Fruit fly (Drosophila melanogaster) whole organism, embryonic: Measurements from ENCODE around the gene sff.

Source experiments
- Ada2b ChIP-seq: fragments of 200-800 bp; sonication (Bioruptor generic); IDR thresholded peaks from 2 replicates; pipeline ENCODE4 v1.3.6; 2022; ENCODE audit warnings: missing biosample characterization, missing genetic modification characterization
- Asciz ChIP-seq: fragments of 200-800 bp; sonication (Bioruptor generic); optimal IDR thresholded peaks from 2 replicates; lab custom pipeline; 2017; ENCODE audit warnings: missing biosample characterization, mild to moderate bottlenecking, missing genetic modification characterization, missing genetic modification reagents
- Atf6 ChIP-seq: fragments of 200-800 bp; sonication (Bioruptor generic); IDR thresholded peaks from 2 replicates; pipeline ENCODE4 v1.3.6; 2022; ENCODE audit warnings: missing biosample characterization, missing genetic modification characterization
- Awh ChIP-seq: fragments of 200-800 bp; sonication (Bioruptor generic); IDR thresholded peaks from 2 replicates; pipeline ENCODE4, ENCODE4 v1.3.6; 2022; ENCODE audit warnings: missing biosample characterization, missing genetic modification characterization
- CG10321 ChIP-seq: fragments of 200-800 bp; sonication (Bioruptor generic); IDR thresholded peaks from 2 replicates; pipeline ENCODE4 v1.3.6; 2022; ENCODE audit warnings: missing biosample characterization, missing genetic modification characterization
- CG12155 ChIP-seq: fragments of 200-800 bp; sonication (Bioruptor generic); optimal IDR thresholded peaks from 3 replicates; lab custom pipeline; 2016; ENCODE audit warnings: missing biosample characterization, missing genetic modification characterization
- CG12236 ChIP-seq: fragments of 200-800 bp; sonication (Bioruptor generic); optimal IDR thresholded peaks from 2 replicates; lab custom pipeline; 2016; ENCODE audit warnings: missing biosample characterization, missing genetic modification characterization
- CG13287 ChIP-seq: fragments of 200-800 bp; sonication (Bioruptor generic); IDR thresholded peaks from 2 replicates; pipeline ENCODE4 v1.3.6; 2022; ENCODE audit warnings: missing biosample characterization, missing genetic modification characterization; ENCODE audit not compliant: partially characterized antibody
- CG14441 ChIP-seq: fragments of 200-800 bp; sonication (Bioruptor generic); IDR thresholded peaks from 2 replicates; pipeline ENCODE4 v1.3.6; 2022; ENCODE audit warnings: missing biosample characterization, missing genetic modification characterization
- CG15514 ChIP-seq: fragments of 200-800 bp; sonication (Bioruptor generic); optimal IDR thresholded peaks from 3 replicates; lab custom pipeline; 2017; ENCODE audit warnings: missing biosample characterization, missing genetic modification characterization, mild to moderate bottlenecking, moderate library complexity, missing genetic modification reagents
- CG17829 ChIP-seq: fragments of 200-800 bp; optimal IDR thresholded peaks from 2 replicates; lab custom pipeline; 2019; ENCODE audit warnings: missing biosample characterization, mild to moderate bottlenecking, missing genetic modification characterization, moderate library complexity
- CG18476 ChIP-seq: fragments of 200-800 bp; sonication (Bioruptor generic); optimal IDR thresholded peaks from 2 replicates; lab custom pipeline; 2016; ENCODE audit warnings: missing biosample characterization, mild to moderate bottlenecking, missing genetic modification characterization
- CG2678 ChIP-seq: fragments of 200-800 bp; sonication (Bioruptor generic); optimal IDR thresholded peaks from 3 replicates; lab custom pipeline; 2019; ENCODE audit warnings: missing biosample characterization, mild to moderate bottlenecking, missing genetic modification characterization, moderate library complexity
- CG2875 ChIP-seq: fragments of 200-800 bp; sonication (Bioruptor generic); optimal IDR thresholded peaks from 2 replicates; lab custom pipeline; 2017; ENCODE audit warnings: missing biosample characterization, mild to moderate bottlenecking, missing genetic modification characterization, missing genetic modification reagents
- CG30020 ChIP-seq: fragments of 200-800 bp; optimal IDR thresholded peaks from 2 replicates; lab custom pipeline; 2019; ENCODE audit warnings: missing biosample characterization, mild to moderate bottlenecking, missing genetic modification characterization, moderate library complexity
- CG32772 ChIP-seq: fragments of 200-800 bp; sonication (Bioruptor generic); IDR thresholded peaks from 2 replicates; pipeline ENCODE4 v1.3.6; 2022; ENCODE audit warnings: missing biosample characterization, missing genetic modification characterization
- CG3281 ChIP-seq: fragments of 200-800 bp; sonication (Bioruptor generic); optimal IDR thresholded peaks from 3 replicates; lab custom pipeline; 2017; ENCODE audit warnings: missing biosample characterization, mild to moderate bottlenecking, missing genetic modification characterization
- CG7372 ChIP-seq: fragments of 200-800 bp; sonication (Bioruptor generic); IDR thresholded peaks from 2 replicates; pipeline ENCODE4 v1.3.6; 2022; ENCODE audit warnings: missing biosample characterization, missing genetic modification characterization
- CG8089 ChIP-seq: fragments of 200-800 bp; sonication (Bioruptor generic); optimal IDR thresholded peaks from 3 replicates; lab custom pipeline; 2016; ENCODE audit warnings: missing biosample characterization, missing genetic modification characterization
- Camta ChIP-seq: fragments of 200-800 bp; sonication (Bioruptor generic); optimal IDR thresholded peaks from 2 replicates; lab custom pipeline; 2016; ENCODE audit warnings: missing biosample characterization, missing genetic modification characterization
- Fer2 ChIP-seq: fragments of 200-800 bp; sonication (Bioruptor generic); optimal IDR thresholded peaks from 2 replicates; lab custom pipeline; 2018; ENCODE audit warnings: missing biosample characterization, mild to moderate bottlenecking, missing genetic modification characterization, moderate library complexity
- H2.0 ChIP-seq: fragments of 200-800 bp; sonication (Bioruptor generic); IDR thresholded peaks from 2 replicates; pipeline ENCODE4 v1.3.6; 2022; ENCODE audit warnings: missing biosample characterization, missing genetic modification characterization
- Hr78 ChIP-seq, 2 experiments: fragments of 200-800 bp in 1 of 2; fragments of >200 bp in 1 of 2; sonication (Bioruptor generic) in 1 of 2; optimal IDR thresholded peaks; 2 replicates each; lab custom pipeline; 2017 to 2019; ENCODE audit warnings: missing biosample characterization in 2 of 2, missing genetic modification characterization in 2 of 2, mild to moderate bottlenecking in 1 of 2, moderate library complexity in 1 of 2
- Hsf ChIP-seq: fragments of 200-800 bp; sonication (Bioruptor generic); optimal IDR thresholded peaks from 3 replicates; lab custom pipeline; 2016; ENCODE audit warnings: missing biosample characterization, missing genetic modification characterization
- Max ChIP-seq: fragments of 200-800 bp; sonication (Bioruptor generic); optimal IDR thresholded peaks from 2 replicates; lab custom pipeline; 2016; ENCODE audit warnings: missing biosample characterization, mild to moderate bottlenecking, missing genetic modification characterization
- Med ChIP-seq: fragments of 200-800 bp; sonication (Bioruptor generic); peaks from one replicate; lab custom pipeline; 2016; ENCODE audit warnings: missing biosample characterization, missing genetic modification characterization, mild to moderate bottlenecking, inconsistent platforms, moderate library complexity
- NfI ChIP-seq: fragments of 200-800 bp; sonication (Bioruptor generic); optimal IDR thresholded peaks from 3 replicates; lab custom pipeline; 2018; ENCODE audit warnings: missing biosample characterization, mild to moderate bottlenecking, missing genetic modification characterization, moderate library complexity
- PHDP ChIP-seq: fragments of 200-800 bp; sonication (Bioruptor generic); optimal IDR thresholded peaks from 3 replicates; lab custom pipeline; 2018; ENCODE audit warnings: missing biosample characterization, mild to moderate bottlenecking, missing genetic modification characterization, moderate library complexity
- Sry-δ ChIP-seq: fragments of 200-800 bp; sonication (Bioruptor generic); optimal IDR thresholded peaks from 2 replicates; lab custom pipeline; 2016; ENCODE audit warnings: missing biosample characterization, missing genetic modification characterization
- Tbp ChIP-seq: fragments of >200 bp; optimal IDR thresholded peaks from 2 replicates; lab custom pipeline; 2018; ENCODE audit warnings: missing biosample characterization, missing genetic modification characterization
- bcd ChIP-seq: fragments of 200-800 bp; sonication (Bioruptor generic); optimal IDR thresholded peaks from 2 replicates; lab custom pipeline; 2017; ENCODE audit warnings: missing biosample characterization, mild to moderate bottlenecking, missing genetic modification characterization
- cad ChIP-seq: fragments of >200 bp; optimal IDR thresholded peaks from 2 replicates; lab custom pipeline; 2017; ENCODE audit warnings: missing biosample characterization, missing genetic modification characterization
- cas ChIP-seq: fragments of 200-800 bp; sonication (Bioruptor generic); IDR thresholded peaks from 2 replicates; pipeline ENCODE4 v1.3.6; 2022; ENCODE audit warnings: missing biosample characterization, missing genetic modification characterization
- gfzf ChIP-seq: fragments of 200-800 bp; sonication (Bioruptor generic); optimal IDR thresholded peaks from 2 replicates; lab custom pipeline; 2016; ENCODE audit warnings: missing biosample characterization, mild to moderate bottlenecking, missing genetic modification characterization, moderate library complexity
- grn ChIP-seq: fragments of 200-800 bp; sonication (Bioruptor generic); optimal IDR thresholded peaks from 3 replicates; lab custom pipeline; 2017; ENCODE audit warnings: missing biosample characterization, missing genetic modification characterization
- gsb ChIP-seq: fragments of 200-800 bp; sonication (Bioruptor generic); IDR thresholded peaks from 2 replicates; pipeline ENCODE4 v1.3.6; 2022; ENCODE audit warnings: missing biosample characterization, missing genetic modification characterization
- her ChIP-seq: fragments of 200-800 bp; sonication (Bioruptor generic); optimal IDR thresholded peaks from 2 replicates; lab custom pipeline; 2016; ENCODE audit warnings: missing biosample characterization, missing genetic modification characterization
- jing ChIP-seq: fragments of 200-800 bp; sonication (Bioruptor generic); optimal IDR thresholded peaks from 2 replicates; lab custom pipeline; 2018; ENCODE audit warnings: missing biosample characterization, mild to moderate bottlenecking, missing genetic modification characterization
- kah ChIP-seq: fragments of 200-800 bp; sonication (Bioruptor generic); optimal IDR thresholded peaks from 2 replicates; lab custom pipeline; 2018; ENCODE audit warnings: missing biosample characterization, mild to moderate bottlenecking, missing genetic modification characterization
- lbe ChIP-seq: fragments of 200-800 bp; sonication (Bioruptor generic); optimal IDR thresholded peaks from 2 replicates; lab custom pipeline; 2016; ENCODE audit warnings: missing biosample characterization, mild to moderate bottlenecking, missing genetic modification characterization
- lilli ChIP-seq: fragments of 200-800 bp; sonication (Bioruptor generic); optimal IDR thresholded peaks from 3 replicates; lab custom pipeline; 2016; ENCODE audit warnings: missing biosample characterization, missing genetic modification characterization
- mam ChIP-seq: fragments of 200-800 bp; sonication (Bioruptor generic); optimal IDR thresholded peaks from 3 replicates; lab custom pipeline; 2016; ENCODE audit warnings: missing biosample characterization, missing genetic modification characterization
- pho ChIP-seq: fragments of 200-800 bp; sonication (Bioruptor generic); optimal IDR thresholded peaks from 2 replicates; lab custom pipeline; 2016; ENCODE audit warnings: missing biosample characterization, missing genetic modification characterization
- phol ChIP-seq: fragments of 200-800 bp; sonication (Bioruptor generic); optimal IDR thresholded peaks from 3 replicates; lab custom pipeline; 2018; ENCODE audit warnings: missing biosample characterization, mild to moderate bottlenecking, missing genetic modification characterization, moderate library complexity
- pros ChIP-seq: fragments of 200-800 bp; sonication (Bioruptor generic); optimal IDR thresholded peaks from 3 replicates; lab custom pipeline; 2019; ENCODE audit warnings: missing biosample characterization, mild to moderate bottlenecking, missing genetic modification characterization, moderate library complexity
- pzg ChIP-seq: fragments of 200-800 bp; sonication (Bioruptor generic); optimal IDR thresholded peaks from 3 replicates; lab custom pipeline; 2018; ENCODE audit warnings: missing biosample characterization, mild to moderate bottlenecking, missing genetic modification characterization, moderate library complexity
- ssp ChIP-seq: fragments of 200-800 bp; sonication (Bioruptor generic); IDR thresholded peaks from 2 replicates; pipeline ENCODE4 v1.3.6; 2022; ENCODE audit warnings: missing biosample characterization, missing genetic modification characterization
- sug ChIP-seq: fragments of 200-800 bp; optimal IDR thresholded peaks from 2 replicates; lab custom pipeline; 2019; ENCODE audit warnings: missing biosample characterization, mild to moderate bottlenecking, missing genetic modification characterization, moderate library complexity
- tio ChIP-seq: fragments of 200-800 bp; sonication (Bioruptor generic); optimal IDR thresholded peaks from 2 replicates; lab custom pipeline; 2017; ENCODE audit warnings: missing biosample characterization, missing genetic modification characterization, inconsistent platforms
- wek ChIP-seq: fragments of 200-800 bp; sonication (Bioruptor generic); optimal IDR thresholded peaks from 3 replicates; lab custom pipeline; 2018; ENCODE audit warnings: missing biosample characterization, mild to moderate bottlenecking, missing genetic modification characterization, moderate library complexity

The sff gene

dm6 chr3L:15956448-15957010, 31.9 kb upstream of the sff start, which contains the start of gene elgi:
elgi (plus strand) TSS chr3L:15956550.
- TF ChIP-seq sug (tag; lab: Kevin White, UChicago) (peak; percentile 58), CG18476 (GFP tag; lab: Kevin White, UChicago) (peak; percentile 46), her (peak; percentile 60), pros (no peak), phol (tag; lab: Kevin White, UChicago) (peak; percentile 67), pho (GFP tag; lab: Kevin White, UChicago) (peak; percentile 67), CG12155 (GFP tag; lab: Kevin White, UChicago) (peak; percentile 75), grn (GFP tag; lab: Kevin White, UChicago) (no peak), Asciz (no peak), Camta (GFP tag; lab: Kevin White, UChicago) (peak; percentile 56), Med (GFP tag; lab: Kevin White, UChicago) (peak; percentile 94), CG10321 (GFP tag; lab: Robert Waterston, UW) (no peak; the same call in 1 of the 2 replicates), CG32772 (GFP tag; lab: Robert Waterston, UW) (peak; percentile 81), CG2678 (no peak), Ada2b (GFP tag; lab: Robert Waterston, UW) (peak; percentile 21; the same call in 1 of the 2 replicates), gsb (GFP tag; lab: Robert Waterston, UW) (0 out of 2 replicates have a peak, but pooled peaks have one; percentile 24), CG12236 (GFP tag; lab: Kevin White, UChicago) (no peak), CG7372 (GFP tag; lab: Robert Waterston, UW) (no peak), PHDP (tag; lab: Kevin White, UChicago) (peak; percentile 34), ssp (GFP tag; lab: Robert Waterston, UW) (no peak), lbe (GFP tag; lab: Kevin White, UChicago) (peak; percentile 78), mam (peak; percentile 85), lilli (GFP tag; lab: Kevin White, UChicago) (peak; percentile 74), gfzf (GFP tag; lab: Kevin White, UChicago) (peak; percentile 17), jing (GFP tag; lab: Kevin White, UChicago) (no peak), wek (GFP tag; lab: Kevin White, UChicago) (no peak), CG15514 (GFP tag; lab: Kevin White, UChicago) (peak; percentile 66), Max (peak; percentile 43), Tbp (GFP tag; lab: Kevin White, UChicago) (no peak), tio (GFP tag; lab: Kevin White, UChicago) (no peak), Atf6 (GFP tag; lab: Robert Waterston, UW) (peak; percentile 28; the same call in 1 of the 2 replicates), H2.0 (GFP tag; lab: Robert Waterston, UW) (no peak), Fer2 (tag; lab: Kevin White, UChicago) (no peak), CG30020 (tag; lab: Kevin White, UChicago) (peak; percentile 24), Awh (no peak), CG8089 (peak; percentile 20), Sry-δ (GFP tag; lab: Kevin White, UChicago) (peak; percentile 39), bcd (GFP tag; lab: Kevin White, UChicago) (peak; percentile 64), pzg (GFP tag; lab: Kevin White, UChicago) (peak; percentile 68), NfI (GFP tag; lab: Kevin White, UChicago) (peak; percentile 68), CG14441 (GFP tag; lab: Robert Waterston, UW) (peak; percentile 45; the same call in 1 of the 2 replicates), cas (GFP tag; lab: Robert Waterston, UW) (0 out of 2 replicates have a peak, but pooled peaks have one; percentile 23), CG13287 (peak; percentile 58), Hr78 (GFP tag; optimal IDR thresholded peaks at IDR 0.05; lab: Kevin White, UChicago) (no peak), kah (no peak), CG17829 (tag; lab: Kevin White, UChicago) (peak; percentile 4), CG2875 (GFP tag; lab: Kevin White, UChicago) (peak; percentile 11), Hsf (GFP tag; lab: Kevin White, UChicago) (peak; percentile 75), CG3281 (GFP tag; lab: Kevin White, UChicago) (peak; percentile 43), cad (no peak)
